Worm (Caenorhabditis elegans) whole organism, L3 larva: ENCODE measurements around the gene fbxa-63.

Source experiments
- aly-2 ChIP-seq: fragments of 150-350 bp; optimal IDR thresholded peaks from 2 replicates; lab custom pipeline; 2014; ENCODE audit warnings: missing biosample characterization, missing genetic modification characterization
- ceh-28 ChIP-seq: fragments of 150-350 bp; optimal IDR thresholded peaks from 2 replicates; lab custom pipeline; 2014; ENCODE audit warnings: missing biosample characterization, missing genetic modification reagents, missing genetic modification characterization
- elt-3 ChIP-seq, 3 experiments: fragments of 150-350 bp in 1 of 3; sonication (generic microtip) in 2 of 3; optimal IDR thresholded peaks; 2 replicates in 2 of 3; 4 replicates in 1 of 3; lab custom pipeline; 2014 to 2017; ENCODE audit warnings: missing biosample characterization in 3 of 3, missing genetic modification characterization in 3 of 3
- fkh-10 ChIP-seq: sonication (generic microtip); optimal IDR thresholded peaks from 2 replicates; lab custom pipeline; 2017; ENCODE audit warnings: missing biosample characterization, missing genetic modification reagents, missing genetic modification characterization
- sea-2 ChIP-seq: fragments of 150-350 bp; sonication (generic microtip); optimal IDR thresholded peaks from 4 replicates; lab custom pipeline; 2014; ENCODE audit warnings: missing biosample characterization, missing genetic modification reagents, missing genetic modification characterization
- zag-1 ChIP-seq: fragments of 150-350 bp; optimal IDR thresholded peaks from 2 replicates; lab custom pipeline; 2014; ENCODE audit warnings: missing biosample characterization, missing genetic modification characterization
- ztf-11 ChIP-seq: fragments of 150-350 bp; optimal IDR thresholded peaks from 2 replicates; lab custom pipeline; 2014; ENCODE audit warnings: missing biosample characterization, missing genetic modification characterization

- TF ChIP-seq zag-1 (tag; lab: Kevin White, UChicago): no peak
- no peak for TF ChIP-seq ceh-28 (tag; lab: Kevin White, UChicago)
- TF ChIP-seq sea-2 (GFP tag; lab: Kevin White, UChicago): no peak
- TF ChIP-seq ztf-11 (tag; lab: Kevin White, UChicago): no peak
- TF ChIP-seq elt-3 (tag; optimal IDR thresholded peaks at IDR 0.05; lab: Kevin White, UChicago): no peak
- TF ChIP-seq aly-2 (tag; lab: Kevin White, UChicago): no peak
- no peak for TF ChIP-seq fkh-10 (GFP tag; lab: Kevin White, UChicago)
These were observed 47.1 kb upstream of the fbxa-63 start, which contains the start of gene dss-1 for ce11 chrIII:1196192-1196591.
